Worm (Caenorhabditis elegans): ENCODE results near the gene H03G16.6.

DNA sequence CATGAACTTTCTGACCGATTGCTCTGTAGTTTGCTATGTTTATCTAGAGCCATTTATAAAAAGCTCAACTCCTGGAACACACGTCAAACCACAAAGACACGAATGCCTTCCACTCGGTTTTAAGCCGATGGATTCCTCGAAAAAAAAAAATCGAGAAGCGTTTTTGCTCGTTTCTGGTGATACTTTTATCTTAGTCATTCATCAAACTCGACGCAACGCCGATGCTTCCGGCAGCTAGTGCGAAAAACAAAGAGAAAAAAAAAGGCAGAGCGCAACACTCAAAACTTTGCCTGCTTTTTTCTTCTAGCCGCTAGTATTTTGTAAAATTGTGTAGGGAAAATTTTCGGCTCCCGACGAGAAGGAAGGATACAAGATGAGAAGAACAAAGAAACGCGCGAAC lies 24.9 kb upstream of the H03G16.6 start:
- TF ChIP-seq aptf-2 (GFP tag; conservative IDR thresholded peaks at IDR 0.05) (no peak), nhr-179 (tag; optimal IDR thresholded peaks at IDR 0.05) (no peak), Y53G8AR.9 (GFP tag; conservative IDR thresholded peaks at IDR 0.05) (no peak), Y95B8A.8 (GFP tag; IDR thresholded peaks at IDR 0.05) (no peak), ceh-27 (GFP tag; optimal IDR thresholded peaks at IDR 0.05) (no peak), egl-18 (GFP tag; IDR thresholded peaks at IDR 0.05) (no peak), pbrm-1 (GFP tag; IDR thresholded peaks at IDR 0.05) (no peak), lin-26 (GFP tag; IDR thresholded peaks at IDR 0.05) (no peak), efl-1 (GFP tag; optimal IDR thresholded peaks at IDR 0.05) (no peak), ceh-40 (GFP tag; IDR thresholded peaks at IDR 0.05) (no peak), snpc-1.1 (tag; optimal IDR thresholded peaks at IDR 0.05; ENCODE audit: insufficient read depth) (no peak)

Data from whole organism, young adult.